Fruit fly (Drosophila melanogaster) whole organism, adult: Measurements from ENCODE around the gene Osi22.

ENCODE experiments used
- CG1620 ChIP-seq: fragments of 200-800 bp; sonication (Bioruptor generic); optimal IDR thresholded peaks from 2 replicates; lab custom pipeline; 2016; ENCODE audit warnings: missing biosample characterization, missing genetic modification characterization
- CG5204 ChIP-seq: fragments of 200-800 bp; sonication (Bioruptor generic); optimal IDR thresholded peaks from 2 replicates; lab custom pipeline; 2016; ENCODE audit warnings: missing biosample characterization, missing genetic modification characterization
- CG7101 ChIP-seq: fragments of 200-800 bp; sonication (Bioruptor generic); optimal IDR thresholded peaks from 2 replicates; lab custom pipeline; 2018; ENCODE audit warnings: missing biosample characterization, mild to moderate bottlenecking, missing genetic modification characterization, moderate library complexity
- Clk ChIP-seq: fragments of 200-800 bp; sonication (Bioruptor generic); optimal IDR thresholded peaks from 2 replicates; lab custom pipeline; 2017; ENCODE audit warnings: missing biosample characterization, missing genetic modification characterization
- cic ChIP-seq: fragments of 200-800 bp; sonication (Bioruptor generic); optimal IDR thresholded peaks from 2 replicates; lab custom pipeline; 2017; ENCODE audit warnings: missing biosample characterization, mild to moderate bottlenecking, missing genetic modification characterization, moderate library complexity
- ovo ChIP-seq: fragments of 200-800 bp; sonication (Bioruptor generic); optimal IDR thresholded peaks from 2 replicates; lab custom pipeline; 2016; ENCODE audit warnings: missing biosample characterization, missing genetic modification characterization
- pad ChIP-seq: fragments of 200-800 bp; sonication (Bioruptor generic); optimal IDR thresholded peaks from 3 replicates; lab custom pipeline; 2017; ENCODE audit warnings: missing biosample characterization, missing genetic modification characterization, mild to moderate bottlenecking, moderate library complexity, missing genetic modification reagents
- toe ChIP-seq: fragments of 200-800 bp; sonication (Bioruptor generic); optimal IDR thresholded peaks from 2 replicates; lab custom pipeline; 2016; ENCODE audit warnings: missing biosample characterization, missing genetic modification characterization

dm6 chr3R:13309133-13309711 is 18.8 kb downstream of the Osi22 start:
- TF ChIP-seq ovo (GFP tag; lab: Kevin White, UChicago), result no peak
- no peak for TF ChIP-seq CG7101 (tag; lab: Kevin White, UChicago)
- TF ChIP-seq pad, result no peak
- no peak for TF ChIP-seq CG5204 (GFP tag; lab: Kevin White, UChicago)
- TF ChIP-seq toe (GFP tag; lab: Kevin White, UChicago), result no peak
- no peak for TF ChIP-seq Clk (GFP tag; lab: Kevin White, UChicago)
- TF ChIP-seq CG1620 (GFP tag; lab: Kevin White, UChicago), result no peak
- no peak for TF ChIP-seq cic (GFP tag; lab: Kevin White, UChicago)
